Fruit fly (Drosophila melanogaster) whole organism, embryonic: Measurements from ENCODE around the gene inaE.

ENCODE experiments used
- B-H1 ChIP-seq: fragments of 200-800 bp; sonication (Bioruptor generic); IDR thresholded peaks from 3 replicates; pipeline ENCODE4 v1.3.6; 2022; ENCODE audit warnings: missing biosample characterization, missing genetic modification characterization
- Bgb ChIP-seq: fragments of 200-800 bp; sonication (Bioruptor generic); IDR thresholded peaks from 2 replicates; pipeline ENCODE4 v1.3.6; 2022; ENCODE audit warnings: missing biosample characterization, missing genetic modification characterization; ENCODE audit not compliant: partially characterized antibody
- CG10147 ChIP-seq: fragments of 200-800 bp; sonication (Bioruptor generic); optimal IDR thresholded peaks from 2 replicates; lab custom pipeline; 2019; ENCODE audit warnings: missing biosample characterization, mild to moderate bottlenecking, missing genetic modification characterization, moderate library complexity
- CG11695 ChIP-seq: fragments of 200-800 bp; sonication (Bioruptor generic); IDR thresholded peaks from 3 replicates; pipeline ENCODE4 v1.3.6; 2022; ENCODE audit warnings: missing biosample characterization, missing genetic modification characterization
- CG11696 ChIP-seq: fragments of 200-800 bp; sonication (Bioruptor generic); IDR thresholded peaks from 2 replicates; pipeline ENCODE4 v1.3.6; 2022; ENCODE audit warnings: missing biosample characterization, missing genetic modification characterization
- CG12071 ChIP-seq: fragments of 200-800 bp; sonication (Bioruptor generic); optimal IDR thresholded peaks from 3 replicates; lab custom pipeline; 2018; ENCODE audit warnings: missing biosample characterization, mild to moderate bottlenecking, missing genetic modification characterization
- CG12219 ChIP-seq: fragments of 200-800 bp; sonication (Bioruptor generic); optimal IDR thresholded peaks from 3 replicates; lab custom pipeline; 2018; ENCODE audit warnings: missing biosample characterization, mild to moderate bottlenecking, missing genetic modification characterization
- CG16813 ChIP-seq: fragments of 200-800 bp; sonication (Bioruptor generic); IDR thresholded peaks from 3 replicates; pipeline ENCODE4 v1.3.6; 2022; ENCODE audit warnings: missing biosample characterization, missing genetic modification characterization; ENCODE audit not compliant: partially characterized antibody
- CG17802 ChIP-seq: fragments of 200-800 bp; sonication (Bioruptor generic); optimal IDR thresholded peaks from 2 replicates; lab custom pipeline; 2018; ENCODE audit warnings: missing biosample characterization, mild to moderate bottlenecking, missing genetic modification characterization, moderate library complexity
- CG18476 ChIP-seq: fragments of 200-800 bp; sonication (Bioruptor generic); optimal IDR thresholded peaks from 2 replicates; lab custom pipeline; 2016; ENCODE audit warnings: missing biosample characterization, mild to moderate bottlenecking, missing genetic modification characterization
- CG33213 ChIP-seq: fragments of 200-800 bp; sonication (Bioruptor generic); optimal IDR thresholded peaks from 3 replicates; lab custom pipeline; 2016; ENCODE audit warnings: missing biosample characterization, missing genetic modification characterization
- CG4282 ChIP-seq: fragments of 200-800 bp; sonication (Bioruptor generic); optimal IDR thresholded peaks from 2 replicates; lab custom pipeline; 2016; ENCODE audit warnings: missing biosample characterization, missing genetic modification characterization
- CG7839 ChIP-seq: fragments of 200-800 bp; sonication (Bioruptor generic); optimal IDR thresholded peaks from 3 replicates; lab custom pipeline; 2018; ENCODE audit warnings: missing biosample characterization, mild to moderate bottlenecking, missing genetic modification characterization, moderate library complexity
- CG8089 ChIP-seq: fragments of 200-800 bp; sonication (Bioruptor generic); optimal IDR thresholded peaks from 3 replicates; lab custom pipeline; 2016; ENCODE audit warnings: missing biosample characterization, missing genetic modification characterization
- CG9817 ChIP-seq: fragments of 200-800 bp; sonication (Bioruptor generic); optimal IDR thresholded peaks from 2 replicates; lab custom pipeline; 2018; ENCODE audit warnings: missing biosample characterization, mild to moderate bottlenecking, missing genetic modification characterization, moderate library complexity
- CG9876 ChIP-seq: fragments of 200-800 bp; sonication (Bioruptor generic); optimal IDR thresholded peaks from 2 replicates; lab custom pipeline; 2016; ENCODE audit warnings: missing biosample characterization, missing genetic modification characterization
- CoRest ChIP-seq: fragments of 200-800 bp; sonication (Bioruptor generic); optimal IDR thresholded peaks from 3 replicates; lab custom pipeline; 2018; ENCODE audit warnings: missing biosample characterization, mild to moderate bottlenecking, missing genetic modification characterization, moderate library complexity
- D19A ChIP-seq: fragments of 200-800 bp; optimal IDR thresholded peaks from 3 replicates; lab custom pipeline; 2019; ENCODE audit warnings: missing biosample characterization, mild to moderate bottlenecking, missing genetic modification characterization, moderate library complexity
- HHEX ChIP-seq: fragments of 200-800 bp; sonication (Bioruptor generic); optimal IDR thresholded peaks from 3 replicates; lab custom pipeline; 2017; ENCODE audit warnings: missing biosample characterization, mild to moderate bottlenecking, missing genetic modification characterization, missing genetic modification reagents
- Hsf ChIP-seq: fragments of 200-800 bp; sonication (Bioruptor generic); optimal IDR thresholded peaks from 3 replicates; lab custom pipeline; 2016; ENCODE audit warnings: missing biosample characterization, missing genetic modification characterization
- Max ChIP-seq: fragments of 200-800 bp; sonication (Bioruptor generic); optimal IDR thresholded peaks from 2 replicates; lab custom pipeline; 2016; ENCODE audit warnings: missing biosample characterization, mild to moderate bottlenecking, missing genetic modification characterization
- NC2β ChIP-seq: fragments of 200-800 bp; sonication (Bioruptor generic); optimal IDR thresholded peaks from 2 replicates; lab custom pipeline; 2016; ENCODE audit warnings: missing biosample characterization, missing genetic modification characterization
- Neu2 ChIP-seq: fragments of 200-800 bp; sonication (Bioruptor generic); optimal IDR thresholded peaks from 3 replicates; lab custom pipeline; 2016; ENCODE audit warnings: missing biosample characterization, missing genetic modification characterization, borderline replicate concordance
- Oaz ChIP-seq: fragments of 200-800 bp; sonication (Bioruptor generic); IDR thresholded peaks from 2 replicates; pipeline ENCODE4 v1.3.6; 2022; ENCODE audit warnings: missing biosample characterization, missing genetic modification characterization
- Optix ChIP-seq: fragments of 200-800 bp; sonication (Bioruptor generic); IDR thresholded peaks from 3 replicates; pipeline ENCODE4 v1.3.6; 2022; ENCODE audit warnings: missing biosample characterization, missing genetic modification characterization
- Sox100B ChIP-seq: fragments of 200-800 bp; sonication (Bioruptor generic); optimal IDR thresholded peaks from 3 replicates; lab custom pipeline; 2018; ENCODE audit warnings: missing biosample characterization, mild to moderate bottlenecking, missing genetic modification characterization
- Ssrp ChIP-seq: fragments of 200-800 bp; sonication (Bioruptor generic); optimal IDR thresholded peaks from 2 replicates; lab custom pipeline; 2018; ENCODE audit warnings: missing biosample characterization, mild to moderate bottlenecking, missing genetic modification characterization, moderate library complexity
- Tbp ChIP-seq: fragments of >200 bp; optimal IDR thresholded peaks from 2 replicates; lab custom pipeline; 2018; ENCODE audit warnings: missing biosample characterization, missing genetic modification characterization
- aop ChIP-seq: fragments of 200-800 bp; sonication (Bioruptor generic); IDR thresholded peaks from 2 replicates; pipeline ENCODE4 v1.3.6; 2022; ENCODE audit warnings: missing biosample characterization, missing genetic modification characterization
- ash1 ChIP-seq: fragments of 200-800 bp; sonication (Bioruptor generic); optimal IDR thresholded peaks from 2 replicates; lab custom pipeline; 2018; ENCODE audit warnings: missing biosample characterization, mild to moderate bottlenecking, missing genetic modification characterization
- az2 ChIP-seq: fragments of 200-800 bp; sonication (Bioruptor generic); optimal IDR thresholded peaks from 3 replicates; lab custom pipeline; 2016; ENCODE audit warnings: missing biosample characterization, missing genetic modification characterization
- bbx ChIP-seq: fragments of 200-800 bp; sonication (Bioruptor generic); IDR thresholded peaks from 2 replicates; pipeline ENCODE4 v1.3.6; 2022; ENCODE audit warnings: missing biosample characterization, missing genetic modification characterization; ENCODE audit not compliant: partially characterized antibody
- cg ChIP-seq: fragments of 200-800 bp; sonication (Bioruptor generic); optimal IDR thresholded peaks from 3 replicates; lab custom pipeline; 2019; ENCODE audit warnings: missing biosample characterization, mild to moderate bottlenecking, missing genetic modification characterization, moderate library complexity
- danr ChIP-seq: fragments of 200-800 bp; sonication (Bioruptor generic); IDR thresholded peaks from 2 replicates; pipeline ENCODE4 v1.3.6; 2022; ENCODE audit warnings: missing biosample characterization, missing genetic modification characterization
- dmrt11E ChIP-seq: fragments of 200-800 bp; sonication (Bioruptor generic); optimal IDR thresholded peaks from 3 replicates; lab custom pipeline; 2018; ENCODE audit warnings: missing biosample characterization, mild to moderate bottlenecking, missing genetic modification characterization, moderate library complexity
- eve ChIP-seq, 2 experiments: fragments of >200 bp; optimal IDR thresholded peaks; 2 replicates each; lab custom pipeline; 2017; ENCODE audit warnings: missing biosample characterization in 2 of 2, missing genetic modification characterization in 2 of 2
- inv ChIP-seq: fragments of 200-800 bp; sonication (Bioruptor generic); IDR thresholded peaks from 2 replicates; pipeline ENCODE4 v1.3.6; 2022; ENCODE audit warnings: missing biosample characterization, missing genetic modification characterization; ENCODE audit not compliant: partially characterized antibody
- mam ChIP-seq: fragments of 200-800 bp; sonication (Bioruptor generic); optimal IDR thresholded peaks from 3 replicates; lab custom pipeline; 2016; ENCODE audit warnings: missing biosample characterization, missing genetic modification characterization
- pan ChIP-seq, 4 experiments: fragments of >200 bp in 3 of 4; fragments of 200-800 bp in 1 of 4; sonication (Bioruptor generic) in 1 of 4; optimal IDR thresholded peaks in 3 of 4; IDR thresholded peaks in 1 of 4; 2 replicates each; pipeline versions ENCODE4 v1.3.6 to Lab custom; 2017 to 2022; ENCODE audit warnings: missing biosample characterization in 2 of 4, missing genetic modification characterization in 2 of 4, mixed read lengths in 1 of 4
- peb ChIP-seq: fragments of 200-800 bp; sonication (Bioruptor generic); IDR thresholded peaks from 2 replicates; pipeline ENCODE4 v1.3.6; 2022; ENCODE audit warnings: missing biosample characterization, missing genetic modification characterization
- pzg ChIP-seq: fragments of 200-800 bp; sonication (Bioruptor generic); optimal IDR thresholded peaks from 3 replicates; lab custom pipeline; 2018; ENCODE audit warnings: missing biosample characterization, mild to moderate bottlenecking, missing genetic modification characterization, moderate library complexity
- repo ChIP-seq: fragments of 200-800 bp; sonication (Bioruptor generic); optimal IDR thresholded peaks from 2 replicates; lab custom pipeline; 2016; ENCODE audit warnings: missing biosample characterization, missing genetic modification characterization
- sd ChIP-seq: fragments of 200-800 bp; sonication (Bioruptor generic); optimal IDR thresholded peaks from 3 replicates; lab custom pipeline; 2018; ENCODE audit warnings: missing biosample characterization, mild to moderate bottlenecking, missing genetic modification characterization, moderate library complexity
- tap ChIP-seq: fragments of 200-800 bp; optimal IDR thresholded peaks from 3 replicates; lab custom pipeline; 2019; ENCODE audit warnings: missing biosample characterization, mild to moderate bottlenecking, missing genetic modification characterization, moderate library complexity
- tin ChIP-seq: fragments of 200-800 bp; sonication (Bioruptor generic); optimal IDR thresholded peaks from 3 replicates; lab custom pipeline; 2016; ENCODE audit warnings: missing biosample characterization, missing genetic modification characterization
- ttk ChIP-seq: fragments of 200-800 bp; sonication (Bioruptor generic); IDR thresholded peaks from 2 replicates; pipeline ENCODE4 v2.1.2; 2022; ENCODE audit warnings: missing biosample characterization, missing genetic modification characterization
- twi ChIP-seq: fragments of 200-800 bp; optimal IDR thresholded peaks from 2 replicates; lab custom pipeline; 2019; ENCODE audit warnings: missing biosample characterization, mild to moderate bottlenecking, missing genetic modification characterization, moderate library complexity
- vnd ChIP-seq: fragments of 200-800 bp; sonication (Bioruptor generic); IDR thresholded peaks from 3 replicates; pipeline ENCODE4 v1.3.6; 2022; ENCODE audit warnings: missing biosample characterization, missing genetic modification characterization; ENCODE audit not compliant: partially characterized antibody
- zfh2 ChIP-seq: fragments of 200-800 bp; sonication (Bioruptor generic); optimal IDR thresholded peaks from 2 replicates; lab custom pipeline; 2016; ENCODE audit warnings: missing biosample characterization, missing genetic modification characterization

Gene inaE

dm6 chrX:13740062-13740461 lies 43.5 kb upstream of the inaE start (continued):
- TF ChIP-seq Oaz: peak; percentile 67
- TF ChIP-seq CG16813 (GFP tag; lab: Robert Waterston, UW): no peak
- peak; percentile 19 for TF ChIP-seq Sox100B
- TF ChIP-seq bbx (GFP tag; lab: Robert Waterston, UW): no peak; the same call in 1 of the 2 replicates
- TF ChIP-seq B-H1 (GFP tag; lab: Robert Waterston, UW): peak; percentile 69; the same call in 2 of the 3 replicates
- TF ChIP-seq inv: no peak
- peak; percentile 28 for TF ChIP-seq Ssrp (tag; lab: Kevin White, UChicago)
- TF ChIP-seq CG17802: no peak
- peak; percentile 80 for TF ChIP-seq Hsf (GFP tag; lab: Kevin White, UChicago)
- peak; percentile 80 for TF ChIP-seq HHEX (GFP tag; lab: Kevin White, UChicago)
- peak; percentile 84 for TF ChIP-seq CG9817 (tag; lab: Kevin White, UChicago)
- TF ChIP-seq pzg (GFP tag; lab: Kevin White, UChicago): no peak
- peak; percentile 60 for TF ChIP-seq CG9876 (GFP tag; lab: Kevin White, UChicago)
- TF ChIP-seq CoRest: peak; percentile 60
- peak; percentile 18 for TF ChIP-seq D19A (tag; lab: Kevin White, UChicago)
- TF ChIP-seq tap: peak; percentile 67
- peak; percentile 71 for TF ChIP-seq Optix (GFP tag; lab: Robert Waterston, UW)
- TF ChIP-seq CG8089: peak; percentile 58
- TF ChIP-seq eve (GFP tag; optimal IDR thresholded peaks at IDR 0.05; lab: Kevin White, UChicago): no peak
- TF ChIP-seq repo (GFP tag; lab: Kevin White, UChicago): peak; percentile 69
- TF ChIP-seq aop: peak; percentile 47; the same call in 1 of the 2 replicates
- TF ChIP-seq pan (optimal IDR thresholded peaks at IDR 0.05; lab: Kevin White, UChicago): no peak
- peak in 1 of 2 experiments; percentile 81 for TF ChIP-seq pan (GFP tag; optimal IDR thresholded peaks at IDR 0.05 in 1 of 2, IDR thresholded peaks at IDR 0.05 in 1 of 2)
- TF ChIP-seq CG11695: peak; percentile 72; the same call in 1 of the 3 replicates
- peak; percentile 80 for TF ChIP-seq CG12219 (GFP tag; lab: Kevin White, UChicago)
- TF ChIP-seq CG11696 (GFP tag; lab: Robert Waterston, UW): peak; percentile 51; the same call in 1 of the 2 replicates
- no peak for TF ChIP-seq vnd (GFP tag; lab: Robert Waterston, UW)
- TF ChIP-seq dmrt11E: peak; percentile 46
- peak; percentile 74 for TF ChIP-seq mam (GFP tag; lab: Kevin White, UChicago)
- peak; percentile 25 for TF ChIP-seq CG18476 (GFP tag; lab: Kevin White, UChicago)
- peak; percentile 82 for TF ChIP-seq CG7839
- TF ChIP-seq tin (GFP tag; lab: Kevin White, UChicago): peak; percentile 85
- peak; percentile 66; the same call in 1 of the 2 replicates for TF ChIP-seq peb
- TF ChIP-seq az2 (GFP tag; lab: Kevin White, UChicago): peak; percentile 82
- TF ChIP-seq CG4282 (GFP tag; lab: Kevin White, UChicago): peak; percentile 55
- TF ChIP-seq Bgb (GFP tag; lab: Robert Waterston, UW): no peak
- no peak for TF ChIP-seq Neu2 (GFP tag; lab: Kevin White, UChicago)
- TF ChIP-seq ash1 (GFP tag; lab: Kevin White, UChicago): peak; percentile 78
- peak; percentile 86 for TF ChIP-seq zfh2 (GFP tag; lab: Kevin White, UChicago)
- TF ChIP-seq CG33213 (GFP tag; lab: Kevin White, UChicago): peak; percentile 47
- TF ChIP-seq twi: peak; percentile 26
- TF ChIP-seq sd (tag; lab: Kevin White, UChicago): no peak
- peak; percentile 79 for TF ChIP-seq cg (GFP tag; lab: Kevin White, UChicago)
- no peak for TF ChIP-seq Tbp (GFP tag; lab: Kevin White, UChicago)
- peak; percentile 85 for TF ChIP-seq CG12071 (GFP tag; lab: Kevin White, UChicago)
- TF ChIP-seq ttk: peak; percentile 67
- TF ChIP-seq NC2β: no peak
- peak; percentile 12 for TF ChIP-seq CG10147 (GFP tag; lab: Kevin White, UChicago)
- no peak for TF ChIP-seq Max (GFP tag; lab: Kevin White, UChicago)
- TF ChIP-seq danr (GFP tag; lab: Robert Waterston, UW): peak; percentile 47; the same call in 1 of the 2 replicates
